Worm (Caenorhabditis elegans) whole organism, L2 larva: ENCODE measurements around the gene timm-17B.1.
A peak's percentile ranks its signal among the peaks of the same experiment; 100 is the strongest.

Experiments used
- R02D3.7 ChIP-seq: fragments of 150-350 bp; optimal IDR thresholded peaks from 2 replicates; lab custom pipeline; 2014; ENCODE audit warnings: missing biosample characterization, missing genetic modification characterization
- lsy-2 ChIP-seq, 2 experiments: fragments of 150-350 bp in 1 of 2; sonication (generic microtip) in 1 of 2; optimal IDR thresholded peaks; 2 replicates each; lab custom pipeline; 2014 to 2017; ENCODE audit warnings: missing biosample characterization in 2 of 2, missing genetic modification characterization in 2 of 2
- unc-39 ChIP-seq: fragments of 150-350 bp; optimal IDR thresholded peaks from 2 replicates; lab custom pipeline; 2014; ENCODE audit warnings: missing biosample characterization, missing genetic modification characterization
- unc-62 ChIP-seq: fragments of 150-350 bp; optimal IDR thresholded peaks from 2 replicates; lab custom pipeline; 2014; ENCODE audit warnings: missing biosample characterization, missing genetic modification reagents, missing genetic modification characterization

DNA sequence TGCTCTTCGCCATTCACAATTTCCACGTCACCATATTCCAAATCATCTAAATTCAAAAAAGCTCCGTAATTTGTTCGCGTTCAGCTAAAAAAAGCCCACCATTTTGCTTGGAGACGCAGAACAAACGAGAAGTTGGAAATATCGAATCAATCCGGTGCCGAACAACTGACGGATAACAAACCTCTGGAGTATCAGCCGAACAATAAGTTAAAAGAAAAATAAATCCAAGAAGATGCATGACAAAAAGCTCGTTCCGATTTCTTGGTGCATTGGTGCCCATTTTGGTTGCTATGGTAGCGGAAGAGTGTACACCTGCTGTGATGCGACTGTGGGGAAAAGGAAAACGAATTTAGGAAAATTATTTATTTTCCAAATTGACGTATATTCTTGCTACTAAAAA, 2.3 kb upstream of the timm-17B.1 start, which contains the start of gene tctn-1:
- TF ChIP-seq unc-62 (GFP tag; lab: Kevin White, UChicago) (no peak), unc-39 (tag; lab: Kevin White, UChicago) (no peak), lsy-2 (tag; optimal IDR thresholded peaks at IDR 0.05; lab: Kevin White, UChicago) (peak; percentile 29 to 56), R02D3.7 (tag; lab: Kevin White, UChicago) (no peak)
